Worm (Caenorhabditis elegans) whole organism, L1 larva: ENCODE results near the gene cnt-1.
A peak's percentile ranks its signal among the peaks of the same experiment; 100 is the strongest.

Source experiments
- C04F5.9 ChIP-seq: sonication (generic microtip); optimal IDR thresholded peaks from 2 replicates; lab custom pipeline; 2016; ENCODE audit warnings: missing genetic modification characterization, missing compliant biosample characterization
- C16A3.4 ChIP-seq: fragments of 150-350 bp; optimal IDR thresholded peaks from 2 replicates; lab custom pipeline; 2014; ENCODE audit warnings: missing biosample characterization, missing genetic modification characterization
- F16B12.6 ChIP-seq: fragments of 150-350 bp; optimal IDR thresholded peaks from 2 replicates; lab custom pipeline; 2014; ENCODE audit warnings: missing biosample characterization, missing genetic modification characterization
- aha-1 ChIP-seq: fragments of 150-350 bp; optimal IDR thresholded peaks from 2 replicates; lab custom pipeline; 2014; ENCODE audit warnings: missing biosample characterization, missing genetic modification characterization
- aly-2 ChIP-seq: fragments of 150-350 bp; optimal IDR thresholded peaks from 2 replicates; lab custom pipeline; 2014; ENCODE audit warnings: missing biosample characterization, missing genetic modification characterization
- ceh-82 ChIP-seq, 3 experiments: fragments of 150-350 bp in 1 of 3; sonication (generic microtip) in 2 of 3; optimal IDR thresholded peaks; 2 replicates each; lab custom pipeline; 2014 to 2017; ENCODE audit warnings: missing biosample characterization in 3 of 3, missing genetic modification characterization in 3 of 3
- ces-1 ChIP-seq: fragments of 150-350 bp; optimal IDR thresholded peaks from 2 replicates; lab custom pipeline; 2014; ENCODE audit warnings: missing biosample characterization, missing genetic modification reagents, missing genetic modification characterization
- dpl-1 ChIP-seq, 3 experiments: fragments of 150-350 bp in 2 of 3; sonication (generic microtip) in 1 of 3; optimal IDR thresholded peaks; 2 replicates each; lab custom pipeline; 2014 to 2017; ENCODE audit warnings: missing biosample characterization in 3 of 3, missing genetic modification characterization in 3 of 3, missing genetic modification reagents in 3 of 3
- efl-1 ChIP-seq, 4 experiments: fragments of 150-350 bp; optimal IDR thresholded peaks in 3 of 4; peaks in 1 of 4; 1 replicate in 1 of 4; 2 replicates in 3 of 4; lab custom pipeline; 2014; ENCODE audit warnings: missing biosample characterization in 2 of 4, missing genetic modification characterization in 2 of 4, missing genetic modification reagents in 2 of 4
- efl-3 ChIP-seq: fragments of 200-800 bp; sonication (Bioruptor generic); optimal IDR thresholded peaks from 2 replicates; lab custom pipeline; 2018; ENCODE audit warnings: mild to moderate bottlenecking, missing genetic modification characterization, missing compliant biosample characterization
- egl-13 ChIP-seq: sonication (generic microtip); optimal IDR thresholded peaks from 2 replicates; lab custom pipeline; 2016; ENCODE audit warnings: missing genotype, missing genetic modification reagents, missing genetic modification characterization, missing compliant biosample characterization
- egl-27 ChIP-seq, 2 experiments: fragments of 150-350 bp in 1 of 2; sonication (generic microtip); optimal IDR thresholded peaks; 3 replicates each; lab custom pipeline; 2017 to 2018; ENCODE audit warnings: missing biosample characterization in 2 of 2, missing genetic modification characterization in 2 of 2, missing genetic modification reagents in 2 of 2
- elt-2 ChIP-seq: sonication (generic microtip); optimal IDR thresholded peaks from 2 replicates; lab custom pipeline; 2016; ENCODE audit warnings: missing genetic modification characterization, mild to moderate bottlenecking, inconsistent platforms, missing compliant biosample characterization, missing genetic modification reagents
- elt-3 ChIP-seq, 6 experiments: fragments of 150-350 bp in 1 of 6; sonication (generic microtip); optimal IDR thresholded peaks; 2 replicates each; lab custom pipeline; 2017 to 2018; ENCODE audit warnings: missing biosample characterization in 6 of 6, missing genetic modification characterization in 6 of 6, inconsistent platforms in 1 of 6
- ets-5 ChIP-seq: fragments of 200-800 bp; sonication (Bioruptor generic); IDR thresholded peaks from 2 replicates; pipeline ENCODE4 v1.3.6; 2022; ENCODE audit warnings: missing genetic modification characterization, missing compliant biosample characterization
- fkh-10 ChIP-seq: sonication (generic microtip); optimal IDR thresholded peaks from 2 replicates; lab custom pipeline; 2017; ENCODE audit warnings: missing biosample characterization, missing genetic modification reagents, missing genetic modification characterization
- fos-1 ChIP-seq: fragments of 150-350 bp; optimal IDR thresholded peaks from 2 replicates; lab custom pipeline; 2014; ENCODE audit warnings: missing biosample characterization, missing genetic modification characterization
- hlh-17 ChIP-seq: fragments of 200-800 bp; sonication (Bioruptor generic); optimal IDR thresholded peaks from 2 replicates; lab custom pipeline; 2018; ENCODE audit warnings: missing genetic modification characterization, mild to moderate bottlenecking, missing compliant biosample characterization, moderate library complexity, borderline replicate concordance
- hlh-4 ChIP-seq: sonication (generic microtip); optimal IDR thresholded peaks from 2 replicates; lab custom pipeline; 2016; ENCODE audit warnings: mild to moderate bottlenecking, missing genetic modification characterization, missing compliant biosample characterization
- irx-1 ChIP-seq: sonication (generic microtip); optimal IDR thresholded peaks from 2 replicates; lab custom pipeline; 2016; ENCODE audit warnings: missing genetic modification characterization, missing compliant biosample characterization
- isw-1 ChIP-seq: fragments of 200-800 bp; sonication (Bioruptor generic); IDR thresholded peaks from 2 replicates; pipeline ENCODE4 v1.3.6; 2022; ENCODE audit warnings: missing genetic modification characterization, missing compliant biosample characterization
- lin-14 ChIP-seq: fragments of 200-800 bp; sonication (Bioruptor generic); optimal IDR thresholded peaks from 2 replicates; lab custom pipeline; 2018; ENCODE audit warnings: mild to moderate bottlenecking, missing genetic modification characterization, moderate library complexity, missing compliant biosample characterization
- lin-35 ChIP-seq, 2 experiments: fragments of 150-350 bp; optimal IDR thresholded peaks; 2 replicates each; lab custom pipeline; 2014; ENCODE audit warnings: missing biosample characterization in 2 of 2, missing genetic modification characterization in 2 of 2, missing genetic modification reagents in 2 of 2
- lin-39 ChIP-seq: fragments of 150-350 bp; optimal IDR thresholded peaks from 2 replicates; lab custom pipeline; 2014; ENCODE audit warnings: missing biosample characterization, missing genetic modification reagents, missing genetic modification characterization
- mab-9 ChIP-seq: fragments of 200-800 bp; sonication (Bioruptor generic); IDR thresholded peaks from 2 replicates; pipeline ENCODE4 v1.3.6; 2022; ENCODE audit warnings: missing genetic modification reagents, missing genetic modification characterization, missing compliant biosample characterization
- mdl-1 ChIP-seq, 2 experiments: fragments of 150-350 bp; optimal IDR thresholded peaks; 2 replicates each; lab custom pipeline; 2014 to 2017; ENCODE audit warnings: missing biosample characterization in 2 of 2, missing genetic modification characterization in 2 of 2, inconsistent platforms in 1 of 2
- nhr-11 ChIP-seq: fragments of 150-350 bp; optimal IDR thresholded peaks from 2 replicates; lab custom pipeline; 2014; ENCODE audit warnings: missing biosample characterization, missing genetic modification characterization
- nhr-237 ChIP-seq: fragments of 150-350 bp; optimal IDR thresholded peaks from 2 replicates; lab custom pipeline; 2014; ENCODE audit warnings: missing biosample characterization, missing genetic modification characterization
- nhr-71 ChIP-seq: sonication (generic microtip); optimal IDR thresholded peaks from 2 replicates; lab custom pipeline; 2016; ENCODE audit warnings: mild to moderate bottlenecking, missing genetic modification characterization, moderate library complexity, missing compliant biosample characterization
- nhr-76 ChIP-seq: sonication (generic microtip); optimal IDR thresholded peaks from 2 replicates; lab custom pipeline; 2017; ENCODE audit warnings: missing biosample characterization, missing genetic modification characterization
- nhr-77 ChIP-seq: fragments of 150-350 bp; optimal IDR thresholded peaks from 2 replicates; lab custom pipeline; 2014; ENCODE audit warnings: missing biosample characterization, missing genetic modification characterization
- nhr-85 ChIP-seq: sonication (generic microtip); peaks from one replicate; lab custom pipeline; 2016; ENCODE audit warnings: missing genetic modification characterization, inconsistent platforms, missing compliant biosample characterization
- nhr-90 ChIP-seq: sonication (generic microtip); optimal IDR thresholded peaks from 2 replicates; lab custom pipeline; 2016; ENCODE audit warnings: mild to moderate bottlenecking, missing genetic modification characterization, missing compliant biosample characterization; ENCODE audit not compliant: poor library complexity
- pag-3 ChIP-seq: sonication (generic microtip); optimal IDR thresholded peaks from 2 replicates; lab custom pipeline; 2017; ENCODE audit warnings: missing genetic modification characterization, mild to moderate bottlenecking, missing compliant biosample characterization, antibody characterized with exemption, borderline replicate concordance; ENCODE audit not compliant: insufficient read depth
- pax-3 ChIP-seq: fragments of 200-800 bp; sonication (Bioruptor generic); optimal IDR thresholded peaks from 2 replicates; lab custom pipeline; 2018; ENCODE audit warnings: mild to moderate bottlenecking, missing genetic modification characterization, moderate library complexity, missing compliant biosample characterization
- pqm-1 ChIP-seq: sonication (generic microtip); optimal IDR thresholded peaks from 3 replicates; lab custom pipeline; 2017; ENCODE audit warnings: missing biosample characterization, missing genetic modification characterization
- rnt-1 ChIP-seq: sonication (generic microtip); optimal IDR thresholded peaks from 2 replicates; lab custom pipeline; 2016; ENCODE audit warnings: mild to moderate bottlenecking, missing genetic modification characterization, moderate library complexity, missing compliant biosample characterization
- skn-1 ChIP-seq: fragments of 150-350 bp; optimal IDR thresholded peaks from 2 replicates; lab custom pipeline; 2014; ENCODE audit warnings: missing biosample characterization, missing genetic modification characterization
- snu-23 ChIP-seq: sonication (generic microtip); optimal IDR thresholded peaks from 2 replicates; lab custom pipeline; 2016; ENCODE audit warnings: missing genetic modification characterization, missing compliant biosample characterization
- sptf-1 ChIP-seq: fragments of 150-350 bp; optimal IDR thresholded peaks from 2 replicates; lab custom pipeline; 2014; ENCODE audit warnings: missing biosample characterization, missing genetic modification characterization
- sup-37 ChIP-seq: fragments of 200-800 bp; sonication (Bioruptor generic); optimal IDR thresholded peaks from 2 replicates; lab custom pipeline; 2018; ENCODE audit warnings: mild to moderate bottlenecking, missing genetic modification characterization, missing compliant biosample characterization
- swsn-7 ChIP-seq: sonication (generic microtip); optimal IDR thresholded peaks from 2 replicates; lab custom pipeline; 2016; ENCODE audit warnings: missing genetic modification characterization, missing compliant biosample characterization
- tlp-1 ChIP-seq: fragments of 150-350 bp; optimal IDR thresholded peaks from 2 replicates; lab custom pipeline; 2014; ENCODE audit warnings: missing biosample characterization, missing genetic modification characterization
- unc-130 ChIP-seq: fragments of 150-350 bp; optimal IDR thresholded peaks from 2 replicates; lab custom pipeline; 2017; ENCODE audit warnings: missing biosample characterization, missing genetic modification characterization, inconsistent platforms
- unc-62 ChIP-seq: fragments of 150-350 bp; optimal IDR thresholded peaks from 2 replicates; lab custom pipeline; 2014; ENCODE audit warnings: missing biosample characterization, missing genetic modification reagents, missing genetic modification characterization
- unc-86 ChIP-seq: sonication (generic microtip); optimal IDR thresholded peaks from 2 replicates; lab custom pipeline; 2016; ENCODE audit warnings: missing genetic modification characterization, missing compliant biosample characterization
- unc-98 ChIP-seq: fragments of 200-800 bp; sonication (Bioruptor generic); IDR thresholded peaks from 2 replicates; pipeline ENCODE4 v1.3.6; 2022; ENCODE audit warnings: missing genetic modification characterization, missing compliant biosample characterization
- vab-15 ChIP-seq: sonication (generic microtip); optimal IDR thresholded peaks from 2 replicates; lab custom pipeline; 2017; ENCODE audit warnings: missing genotype, mild to moderate bottlenecking, missing genetic modification characterization, missing compliant biosample characterization
- xbp-1 ChIP-seq: sonication (generic microtip); optimal IDR thresholded peaks from 2 replicates; lab custom pipeline; 2016; ENCODE audit warnings: missing genetic modification characterization, missing compliant biosample characterization
- zag-1 ChIP-seq: fragments of 150-350 bp; optimal IDR thresholded peaks from 2 replicates; lab custom pipeline; 2014; ENCODE audit warnings: missing biosample characterization, missing genetic modification characterization
- zip-4 ChIP-seq: fragments of 200-800 bp; sonication (Bioruptor generic); optimal IDR thresholded peaks from 2 replicates; lab custom pipeline; 2018; ENCODE audit warnings: mild to moderate bottlenecking, missing genetic modification characterization, moderate library complexity, missing compliant biosample characterization
- ztf-11 ChIP-seq, 2 experiments: sonication (generic microtip); optimal IDR thresholded peaks; 2 replicates each; lab custom pipeline; 2016 to 2017; ENCODE audit warnings: missing genetic modification characterization in 2 of 2, missing biosample characterization in 1 of 2, missing compliant biosample characterization in 1 of 2

Gene cnt-1

DNA sequence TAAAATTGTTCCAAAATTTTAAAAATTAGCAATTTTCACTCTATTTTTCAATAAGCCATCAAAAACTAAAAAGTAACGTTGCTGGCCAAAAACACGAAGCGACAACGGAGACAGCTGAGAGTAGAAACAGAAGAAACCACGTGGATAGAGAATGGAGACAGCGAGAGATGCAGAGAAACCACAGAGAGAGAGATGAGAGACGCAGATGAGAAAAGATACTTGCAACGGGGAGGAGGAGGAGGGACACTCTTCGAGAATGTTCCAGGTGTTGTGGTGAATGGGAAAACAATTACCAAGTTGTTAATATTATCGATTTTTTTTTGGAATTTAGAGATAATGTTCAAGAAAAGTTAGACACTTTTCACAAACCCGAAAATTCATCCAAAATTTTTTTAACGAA lies 13.7 kb upstream of the cnt-1 start (continued):
- TF ChIP-seq tlp-1 (tag; lab: Kevin White, UChicago), result no peak
- TF ChIP-seq egl-27 (tag; optimal IDR thresholded peaks at IDR 0.05; lab: Kevin White, UChicago), result peak in 1 of 2 experiments; percentile 30
- peak; percentile 83 for TF ChIP-seq nhr-11 (tag; lab: Kevin White, UChicago)
- TF ChIP-seq ztf-11 (tag; optimal IDR thresholded peaks at IDR 0.05; lab: Kevin White, UChicago), result peak in 1 of 2 experiments; percentile 59
- peak; percentile 89 to 90 for TF ChIP-seq lin-35 (GFP tag; optimal IDR thresholded peaks at IDR 0.05; lab: Kevin White, UChicago)
- peak; percentile 66 for TF ChIP-seq C04F5.9
- TF ChIP-seq hlh-17 (GFP tag; lab: Kevin White, UChicago), result no peak
- TF ChIP-seq unc-98 (GFP tag; lab: Robert Waterston, UW), result no peak; the same call in 1 of the 2 replicates
- peak; percentile 78 to 99 for TF ChIP-seq mdl-1 (tag; optimal IDR thresholded peaks at IDR 0.05; lab: Kevin White, UChicago)
- peak; percentile 54 to 89 (median 83) for TF ChIP-seq ceh-82 (tag; optimal IDR thresholded peaks at IDR 0.05; lab: Kevin White, UChicago)
- peak; percentile 97 for TF ChIP-seq swsn-7
- TF ChIP-seq mab-9 (GFP tag; lab: Robert Waterston, UW), result peak; percentile 85
- no peak for TF ChIP-seq pag-3
- peak; percentile 50 for TF ChIP-seq sup-37 (GFP tag; lab: Kevin White, UChicago)
- TF ChIP-seq egl-13 (tag; lab: Kevin White, UChicago), result peak; percentile 86
- peak; percentile 36 for TF ChIP-seq elt-2 (tag; lab: Kevin White, UChicago)
- TF ChIP-seq xbp-1 (tag; lab: Kevin White, UChicago), result peak; percentile 87
- TF ChIP-seq F16B12.6 (tag; lab: Kevin White, UChicago), result peak; percentile 36
- peak; percentile 77 for TF ChIP-seq aha-1 (tag; lab: Kevin White, UChicago)
- TF ChIP-seq nhr-77, result peak; percentile 82
- no peak for TF ChIP-seq vab-15
- no peak for TF ChIP-seq hlh-4
- peak; percentile 81 for TF ChIP-seq isw-1 (GFP tag; lab: Robert Waterston, UW)
- TF ChIP-seq sptf-1 (tag; lab: Kevin White, UChicago), result no peak
- TF ChIP-seq lin-14 (GFP tag; lab: Kevin White, UChicago), result peak; percentile 98
- TF ChIP-seq nhr-90 (tag; lab: Kevin White, UChicago), result peak; percentile 93
- TF ChIP-seq lin-39 (tag; lab: Kevin White, UChicago), result peak; percentile 75
- peak; percentile 98 for TF ChIP-seq nhr-85
- TF ChIP-seq zag-1 (tag; lab: Kevin White, UChicago), result no peak
- peak; percentile 11 for TF ChIP-seq efl-3 (GFP tag; lab: Kevin White, UChicago)
- TF ChIP-seq skn-1, result peak; percentile 94
- TF ChIP-seq ets-5 (GFP tag; lab: Robert Waterston, UW), result no peak
- TF ChIP-seq fos-1 (tag; lab: Kevin White, UChicago), result peak; percentile 69
- TF ChIP-seq efl-1 (optimal IDR thresholded peaks at IDR 0.05; lab: Kevin White, UChicago), result peak; percentile 88 to 90
- TF ChIP-seq efl-1 (GFP tag; optimal IDR thresholded peaks at IDR 0.05 in 1 of 2; lab: Kevin White, UChicago), result peak; percentile 80 to 97
- peak; percentile 88 for TF ChIP-seq unc-86 (tag; lab: Kevin White, UChicago)
- peak; percentile 79 for TF ChIP-seq C16A3.4 (tag; lab: Kevin White, UChicago)
- peak; percentile 22 for TF ChIP-seq fkh-10 (GFP tag; lab: Kevin White, UChicago)
- peak; percentile 91 for TF ChIP-seq unc-130 (tag; lab: Kevin White, UChicago)
- no peak for TF ChIP-seq pqm-1 (tag; lab: Kevin White, UChicago)
- no peak for TF ChIP-seq ces-1
- peak; percentile 68 for TF ChIP-seq pax-3 (tag; lab: Kevin White, UChicago)
- peak; percentile 74 for TF ChIP-seq aly-2 (tag; lab: Kevin White, UChicago)
- TF ChIP-seq nhr-237 (tag; lab: Kevin White, UChicago), result peak; percentile 56
- TF ChIP-seq nhr-71 (tag; lab: Kevin White, UChicago), result peak; percentile 98
- TF ChIP-seq rnt-1, result peak; percentile 98
- TF ChIP-seq unc-62, result no peak
- no peak for TF ChIP-seq zip-4
- peak; percentile 99 for TF ChIP-seq snu-23 (GFP tag; lab: Kevin White, UChicago)
- no peak for TF ChIP-seq nhr-76 (tag; lab: Kevin White, UChicago)
- TF ChIP-seq irx-1 (tag; lab: Kevin White, UChicago), result peak; percentile 81
- TF ChIP-seq elt-3 (tag; optimal IDR thresholded peaks at IDR 0.05; lab: Kevin White, UChicago), result peak in 3 of 6 experiments; percentile 22 to 94 (median 70)
- peak; percentile 79 to 81 (median 80) for TF ChIP-seq dpl-1 (GFP tag; optimal IDR thresholded peaks at IDR 0.05; lab: Kevin White, UChicago)
